Worm (Caenorhabditis elegans) whole organism, early embryonic: ENCODE data around the gene gck-3.

Source experiments
- ama-1 ChIP-seq: fragments of 150-350 bp; optimal IDR thresholded peaks from 2 replicates; lab custom pipeline; 2014
- ceh-36 ChIP-seq: sonication (generic microtip); optimal IDR thresholded peaks from 2 replicates; lab custom pipeline; 2016; ENCODE audit warnings: missing genetic modification characterization, inconsistent platforms, missing compliant biosample characterization
- hmg-4 ChIP-seq: fragments of 200-800 bp; sonication (Bioruptor generic); optimal IDR thresholded peaks from 2 replicates; lab custom pipeline; 2018; ENCODE audit warnings: mild to moderate bottlenecking, missing genetic modification characterization, missing compliant biosample characterization
- scrt-1 ChIP-seq: fragments of 200-800 bp; sonication (Bioruptor generic); IDR thresholded peaks from 2 replicates; pipeline ENCODE4 v1.3.6; 2022; ENCODE audit warnings: missing genetic modification characterization, missing compliant biosample characterization
- sea-1 ChIP-seq: fragments of 200-800 bp; sonication (Bioruptor generic); conservative IDR thresholded peaks from 2 replicates; pipeline ENCODE4 v1.3.6; 2022; ENCODE audit warnings: missing genetic modification characterization, missing compliant biosample characterization
- tbx-11 ChIP-seq: fragments of 200-800 bp; sonication (Bioruptor generic); IDR thresholded peaks from 2 replicates; pipeline ENCODE4 v1.3.6; 2022; ENCODE audit warnings: missing genetic modification characterization, missing compliant biosample characterization
- tbx-37 ChIP-seq: fragments of 200-800 bp; sonication (Bioruptor generic); conservative IDR thresholded peaks from 2 replicates; pipeline ENCODE4 v1.3.6; 2022; ENCODE audit warnings: missing genetic modification reagents, missing genetic modification characterization, missing compliant biosample characterization
- tra-4 ChIP-seq: sonication (generic microtip); optimal IDR thresholded peaks from 2 replicates; lab custom pipeline; 2017; ENCODE audit warnings: missing genetic modification characterization, missing compliant biosample characterization

DNA sequence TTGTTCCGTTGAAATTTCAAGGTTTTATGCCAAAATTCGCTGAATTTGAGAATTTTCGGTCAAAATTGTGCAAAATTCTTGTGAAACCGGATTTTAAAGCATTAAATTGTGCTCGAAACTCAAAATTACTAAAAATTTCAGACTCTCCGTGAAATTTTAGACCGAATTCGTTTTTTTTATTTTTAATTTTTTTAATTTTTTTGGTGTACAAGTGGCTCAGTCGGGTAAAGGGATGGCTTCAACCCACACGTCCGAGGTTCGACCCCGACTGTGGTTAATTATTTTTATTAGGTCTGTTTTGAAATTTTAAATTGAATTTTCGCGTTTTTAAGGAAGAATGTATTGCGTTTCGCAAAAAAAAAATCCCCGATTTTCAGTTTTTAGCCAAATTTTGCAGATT lies 27.7 kb downstream of the gck-3 start:
- TF ChIP-seq tbx-37 (GFP tag; lab: Robert Waterston, UW) (no peak), ama-1 (no peak), ceh-36 (no peak), hmg-4 (no peak), tbx-11 (no peak), scrt-1 (GFP tag; lab: Robert Waterston, UW) (no peak), tra-4 (tag; lab: Kevin White, UChicago) (no peak), sea-1 (GFP tag; lab: Robert Waterston, UW) (no peak)
